Worm (Caenorhabditis elegans) whole organism, L2 larva: ENCODE measurements around the gene M110.10.
A peak's percentile ranks its signal among the peaks of the same experiment; 100 is the strongest.

ENCODE experiments used
- C34F6.9 ChIP-seq: fragments of 150-350 bp; optimal IDR thresholded peaks from 2 replicates; lab custom pipeline; 2014; ENCODE audit warnings: missing biosample characterization, missing genetic modification characterization
- F13H6.1 ChIP-seq: sonication (generic microtip); optimal IDR thresholded peaks from 2 replicates; lab custom pipeline; 2016; ENCODE audit warnings: missing genetic modification characterization, missing compliant biosample characterization
- R02D3.7 ChIP-seq: fragments of 150-350 bp; optimal IDR thresholded peaks from 2 replicates; lab custom pipeline; 2014; ENCODE audit warnings: missing biosample characterization, missing genetic modification characterization
- Y55F3AM.14 ChIP-seq: fragments of 200-800 bp; sonication (Bioruptor generic); optimal IDR thresholded peaks from 2 replicates; lab custom pipeline; 2018; ENCODE audit warnings: mild to moderate bottlenecking, missing genetic modification characterization, missing compliant biosample characterization
- ZK546.5 ChIP-seq: sonication (generic microtip); optimal IDR thresholded peaks from 2 replicates; lab custom pipeline; 2017; ENCODE audit warnings: missing biosample characterization, missing genetic modification characterization
- alr-1 ChIP-seq: fragments of 150-350 bp; optimal IDR thresholded peaks from 2 replicates; lab custom pipeline; 2014; ENCODE audit warnings: missing biosample characterization, missing genetic modification characterization
- aly-2 ChIP-seq: fragments of 150-350 bp; optimal IDR thresholded peaks from 2 replicates; lab custom pipeline; 2014; ENCODE audit warnings: missing biosample characterization, missing genetic modification characterization
- ama-1 ChIP-seq: fragments of 150-350 bp; optimal IDR thresholded peaks from 2 replicates; lab custom pipeline; 2018; ENCODE audit warnings: inconsistent platforms
- blmp-1 ChIP-seq: sonication (generic microtip); optimal IDR thresholded peaks from 2 replicates; lab custom pipeline; 2017; ENCODE audit warnings: missing genetic modification characterization, mild to moderate bottlenecking, missing compliant biosample characterization, antibody characterized with exemption, moderate library complexity; ENCODE audit not compliant: insufficient read depth
- ceh-16 ChIP-seq: fragments of 150-350 bp; optimal IDR thresholded peaks from 2 replicates; lab custom pipeline; 2014; ENCODE audit warnings: missing biosample characterization, missing genetic modification characterization
- crh-2 ChIP-seq: sonication (generic microtip); optimal IDR thresholded peaks from 2 replicates; lab custom pipeline; 2017; ENCODE audit warnings: missing biosample characterization, missing genetic modification characterization
- dmd-4 ChIP-seq: sonication (generic microtip); optimal IDR thresholded peaks from 2 replicates; lab custom pipeline; 2017; ENCODE audit warnings: missing biosample characterization, missing genetic modification characterization
- elt-1 ChIP-seq: fragments of 150-350 bp; optimal IDR thresholded peaks from 2 replicates; lab custom pipeline; 2014; ENCODE audit warnings: missing biosample characterization, missing genetic modification characterization
- elt-3 ChIP-seq: sonication (generic microtip); optimal IDR thresholded peaks from 2 replicates; lab custom pipeline; 2017; ENCODE audit warnings: missing biosample characterization, missing genetic modification characterization
- fos-1 ChIP-seq: fragments of 150-350 bp; optimal IDR thresholded peaks from 2 replicates; lab custom pipeline; 2014; ENCODE audit warnings: missing biosample characterization, missing genetic modification characterization
- gmeb-1 ChIP-seq: fragments of 150-350 bp; optimal IDR thresholded peaks from 2 replicates; lab custom pipeline; 2014; ENCODE audit warnings: missing biosample characterization, missing genetic modification characterization
- lin-11 ChIP-seq: fragments of 150-350 bp; sonication (generic microtip); optimal IDR thresholded peaks from 2 replicates; lab custom pipeline; 2014; ENCODE audit warnings: missing biosample characterization, missing genetic modification characterization, inconsistent platforms, mixed read lengths
- lin-13 ChIP-seq: fragments of 150-350 bp; optimal IDR thresholded peaks from 2 replicates; lab custom pipeline; 2014; ENCODE audit warnings: missing biosample characterization, missing genetic modification reagents, missing genetic modification characterization
- mbf-1 ChIP-seq: sonication (generic microtip); optimal IDR thresholded peaks from 2 replicates; lab custom pipeline; 2017; ENCODE audit warnings: missing biosample characterization, missing genetic modification characterization
- mdl-1 ChIP-seq, 2 experiments: fragments of 150-350 bp in 1 of 2; sonication (generic microtip) in 1 of 2; optimal IDR thresholded peaks; 2 replicates each; lab custom pipeline; 2017; ENCODE audit warnings: missing biosample characterization in 2 of 2, missing genetic modification characterization in 2 of 2
- nhr-10 ChIP-seq: sonication (generic microtip); optimal IDR thresholded peaks from 2 replicates; lab custom pipeline; 2017; ENCODE audit warnings: missing biosample characterization, missing genetic modification characterization
- nhr-11 ChIP-seq: fragments of 150-350 bp; optimal IDR thresholded peaks from 2 replicates; lab custom pipeline; 2014; ENCODE audit warnings: missing biosample characterization, missing genetic modification characterization
- nhr-129 ChIP-seq: fragments of 150-350 bp; optimal IDR thresholded peaks from 2 replicates; lab custom pipeline; 2014; ENCODE audit warnings: missing biosample characterization, missing genetic modification characterization
- nhr-21 ChIP-seq: fragments of 150-350 bp; optimal IDR thresholded peaks from 2 replicates; lab custom pipeline; 2014; ENCODE audit warnings: missing biosample characterization, missing genetic modification characterization
- nhr-23 ChIP-seq: fragments of 150-350 bp; optimal IDR thresholded peaks from 2 replicates; lab custom pipeline; 2014; ENCODE audit warnings: missing biosample characterization, missing genetic modification reagents, missing genetic modification characterization
- nhr-237 ChIP-seq: fragments of 150-350 bp; optimal IDR thresholded peaks from 2 replicates; lab custom pipeline; 2014; ENCODE audit warnings: missing biosample characterization, missing genetic modification characterization
- nhr-25 ChIP-seq: fragments of 150-350 bp; sonication (generic microtip); optimal IDR thresholded peaks from 3 replicates; lab custom pipeline; 2014; ENCODE audit warnings: missing biosample characterization, missing genetic modification characterization
- nhr-6 ChIP-seq: fragments of 150-350 bp; optimal IDR thresholded peaks from 2 replicates; lab custom pipeline; 2014; ENCODE audit warnings: missing biosample characterization, missing genetic modification characterization
- sem-4 ChIP-seq: fragments of 150-350 bp; optimal IDR thresholded peaks from 2 replicates; lab custom pipeline; 2014; ENCODE audit warnings: missing biosample characterization, missing genetic modification reagents, missing genetic modification characterization
- skn-1 ChIP-seq: sonication (generic microtip); optimal IDR thresholded peaks from 2 replicates; lab custom pipeline; 2017; ENCODE audit warnings: missing biosample characterization, missing genetic modification characterization
- sma-3 ChIP-seq: sonication (generic microtip); optimal IDR thresholded peaks from 2 replicates; lab custom pipeline; 2016; ENCODE audit warnings: missing genetic modification reagents, missing genetic modification characterization, missing compliant biosample characterization
- sma-9 ChIP-seq, 2 experiments: fragments of 150-350 bp in 1 of 2; sonication (generic microtip) in 1 of 2; optimal IDR thresholded peaks; 2 replicates each; lab custom pipeline; 2014 to 2016; ENCODE audit warnings: missing genetic modification characterization in 2 of 2, mild to moderate bottlenecking in 1 of 2, missing biosample characterization in 1 of 2, missing compliant biosample characterization in 1 of 2, missing genetic modification reagents in 1 of 2, moderate library complexity in 1 of 2
- snpc-4 ChIP-seq: fragments of 150-350 bp; optimal IDR thresholded peaks from 2 replicates; lab custom pipeline; 2014; ENCODE audit warnings: missing biosample characterization, missing genetic modification characterization
- zag-1 ChIP-seq: fragments of 150-350 bp; optimal IDR thresholded peaks from 2 replicates; lab custom pipeline; 2014; ENCODE audit warnings: missing biosample characterization, missing genetic modification characterization
- ztf-1 ChIP-seq: fragments of 200-800 bp; sonication (Bioruptor generic); conservative IDR thresholded peaks from 2 replicates; pipeline ENCODE4 v1.3.6; 2022; ENCODE audit warnings: missing genetic modification characterization, missing compliant biosample characterization
- ztf-11 ChIP-seq: sonication (generic microtip); optimal IDR thresholded peaks from 2 replicates; lab custom pipeline; 2017; ENCODE audit warnings: missing biosample characterization, missing genetic modification characterization
- ztf-4 ChIP-seq: fragments of 150-350 bp; optimal IDR thresholded peaks from 2 replicates; lab custom pipeline; 2014; ENCODE audit warnings: missing biosample characterization, missing genetic modification characterization

Gene M110.10

ce11 chrII:8226475-8226874, 12.2 kb upstream of the M110.10 start:
- TF ChIP-seq sem-4 (tag; lab: Kevin White, UChicago) (no peak), crh-2 (tag; lab: Kevin White, UChicago) (peak; percentile 52), alr-1 (tag; lab: Kevin White, UChicago) (no peak), elt-3 (no peak), nhr-11 (tag; lab: Kevin White, UChicago) (no peak), nhr-23 (no peak), sma-3 (GFP tag; lab: Kevin White, UChicago) (no peak), ama-1 (lab: Kevin White, UChicago) (no peak), lin-11 (tag; lab: Kevin White, UChicago) (no peak), ztf-11 (no peak), ztf-4 (no peak), zag-1 (tag; lab: Kevin White, UChicago) (no peak), Y55F3AM.14 (GFP tag; lab: Kevin White, UChicago) (no peak), nhr-237 (tag; lab: Kevin White, UChicago) (no peak), gmeb-1 (no peak), ceh-16 (tag; lab: Kevin White, UChicago) (no peak), mbf-1 (tag; lab: Kevin White, UChicago) (no peak), sma-9 (GFP tag; optimal IDR thresholded peaks at IDR 0.05; lab: Kevin White, UChicago) (peak; percentile 54), sma-9 (tag; optimal IDR thresholded peaks at IDR 0.05; lab: Kevin White, UChicago) (no peak), nhr-10 (tag; lab: Kevin White, UChicago) (no peak), elt-1 (tag; lab: Kevin White, UChicago) (no peak), mdl-1 (tag; optimal IDR thresholded peaks at IDR 0.05; lab: Kevin White, UChicago) (no peak), nhr-129 (no peak), ZK546.5 (tag; lab: Kevin White, UChicago) (no peak), F13H6.1 (tag; lab: Kevin White, UChicago) (peak; percentile 41), skn-1 (tag; lab: Kevin White, UChicago) (peak; percentile 7), C34F6.9 (tag; lab: Kevin White, UChicago) (peak; percentile 18), fos-1 (tag; lab: Kevin White, UChicago) (peak; percentile 43), lin-13 (GFP tag; lab: Kevin White, UChicago) (no peak), aly-2 (no peak)

- no peak for TF ChIP-seq R02D3.7
- TF ChIP-seq blmp-1 (tag; lab: Kevin White, UChicago), result peak; percentile 84
- peak; percentile 65 for TF ChIP-seq nhr-25 (tag; lab: Kevin White, UChicago)
These were observed 11.6 kb upstream of the M110.10 start for ce11 chrII:8225914-8226313.

ce11 chrII:8225347-8225746, 11.1 kb upstream of the M110.10 start:
- TF ChIP-seq nhr-25 (tag; lab: Kevin White, UChicago) (peak; percentile 47), ceh-16 (tag; lab: Kevin White, UChicago) (no peak), nhr-6 (tag; lab: Kevin White, UChicago) (no peak), sma-9 (GFP tag; optimal IDR thresholded peaks at IDR 0.05; lab: Kevin White, UChicago) (no peak), sma-9 (tag; optimal IDR thresholded peaks at IDR 0.05; lab: Kevin White, UChicago) (no peak)
- TF ChIP-seq, all 48 proteins: peak for 1

ce11 chrII:8224623-8225022, 10.4 kb upstream of the M110.10 start:
- TF ChIP-seq aly-2 (no peak), nhr-21 (tag; lab: Kevin White, UChicago) (no peak), ztf-1 (GFP tag; lab: Robert Waterston, UW) (no peak), snpc-4 (tag; lab: Kevin White, UChicago) (no peak), fos-1 (tag; lab: Kevin White, UChicago) (peak; percentile 8), dmd-4 (tag; lab: Kevin White, UChicago) (no peak), nhr-129 (peak; percentile 9), elt-1 (tag; lab: Kevin White, UChicago) (peak; percentile 3)
